Worm (Caenorhabditis elegans): Measurements from ENCODE around the gene gon-14.

gon-14 gene

ce11 chrV:6558103-6558502 is 52.9 kb downstream of the gon-14 start, which contains the start of gene spp-20:
spp-20 (minus strand) TSS chrV:6558203.
- no peak for TF ChIP-seq unc-62 (GFP tag; optimal IDR thresholded peaks at IDR 0.05)

ce11 chrV:6557035-6557434 is 53.9 kb downstream of the gon-14 start, which contains the start of gene spp-27:
spp-27 (minus strand) TSS chrV:6557135.
- TF ChIP-seq unc-62 (GFP tag; optimal IDR thresholded peaks at IDR 0.05) = no peak

Measured in whole organism, dauer.